Worm (Caenorhabditis elegans): ENCODE measurements around the gene T28A11.19.

- TF ChIP-seq aly-2 (tag; optimal IDR thresholded peaks at IDR 0.05) (no peak), ZK337.2 (GFP tag; IDR thresholded peaks at IDR 0.05) (no peak), ztf-11 (tag; optimal IDR thresholded peaks at IDR 0.05) (no peak), vab-7 (GFP tag; IDR thresholded peaks at IDR 0.05) (no peak), ceh-28 (tag; optimal IDR thresholded peaks at IDR 0.05) (no peak), lim-7 (GFP tag; IDR thresholded peaks at IDR 0.05) (no peak), ceh-82 (tag; optimal IDR thresholded peaks at IDR 0.05) (no peak), nhr-28 (tag; optimal IDR thresholded peaks at IDR 0.05) (no peak), mep-1 (tag; optimal IDR thresholded peaks at IDR 0.05) (no peak)
Measured at ce11 chrV:3257277-3257676, 12.0 kb downstream of the T28A11.19 start, which contains the start of gene T28A11.22.

Measured in whole organism, L4 larva.